Worm (Caenorhabditis elegans) whole organism, young adult: ENCODE data around the gene pkn-1.

ENCODE experiments used
- B0261.1 ChIP-seq: sonication (generic microtip); optimal IDR thresholded peaks from 2 replicates; lab custom pipeline; 2016; ENCODE audit warnings: mild to moderate bottlenecking, missing genetic modification characterization, moderate library complexity, missing compliant biosample characterization
- F57A8.1 ChIP-seq: fragments of 200-800 bp; sonication (Bioruptor generic); optimal IDR thresholded peaks from 2 replicates; lab custom pipeline; 2018; ENCODE audit warnings: mild to moderate bottlenecking, missing genetic modification characterization, moderate library complexity, missing compliant biosample characterization
- K11D2.4 ChIP-seq: fragments of 200-800 bp; sonication (Bioruptor generic); IDR thresholded peaks from 2 replicates; pipeline ENCODE4 v1.3.6; 2022; ENCODE audit warnings: missing genetic modification reagents, missing genetic modification characterization, missing compliant biosample characterization
- K12H6.12 ChIP-seq: fragments of 200-800 bp; sonication (Bioruptor generic); optimal IDR thresholded peaks from 2 replicates; lab custom pipeline; 2018; ENCODE audit warnings: mild to moderate bottlenecking, missing genetic modification characterization, missing compliant biosample characterization
- T07F8.4 ChIP-seq: sonication (generic microtip); optimal IDR thresholded peaks from 2 replicates; lab custom pipeline; 2016; ENCODE audit warnings: mild to moderate bottlenecking, missing genetic modification characterization, moderate library complexity, missing compliant biosample characterization
- Y53G8AR.9 ChIP-seq: fragments of 200-800 bp; sonication (Bioruptor generic); conservative IDR thresholded peaks from 2 replicates; pipeline ENCODE4 v1.3.6; 2022; ENCODE audit warnings: missing genetic modification reagents, missing genetic modification characterization, missing compliant biosample characterization
- Y56A3A.18 ChIP-seq: fragments of 200-800 bp; sonication (Bioruptor generic); IDR thresholded peaks from 2 replicates; pipeline ENCODE4 v1.3.6; 2022; ENCODE audit warnings: missing genetic modification reagents, missing genetic modification characterization, missing compliant biosample characterization
- akir-1 ChIP-seq: fragments of 200-800 bp; sonication (Bioruptor generic); optimal IDR thresholded peaks from 2 replicates; lab custom pipeline; 2018; ENCODE audit warnings: mild to moderate bottlenecking, missing genetic modification characterization, moderate library complexity, missing compliant biosample characterization
- ama-1 ChIP-seq, 3 experiments: fragments of 150-350 bp in 1 of 3; sonication (generic microtip) in 2 of 3; optimal IDR thresholded peaks; 2 replicates each; lab custom pipeline; 2014 to 2018; ENCODE audit warnings: missing biosample characterization in 2 of 3, missing genetic modification characterization in 2 of 3, missing genetic modification reagents in 2 of 3
- atf-7 ChIP-seq: sonication (generic microtip); optimal IDR thresholded peaks from 2 replicates; lab custom pipeline; 2017; ENCODE audit warnings: mild to moderate bottlenecking, missing genetic modification characterization, missing compliant biosample characterization
- athp-1 ChIP-seq: sonication (generic microtip); optimal IDR thresholded peaks from 2 replicates; lab custom pipeline; 2017; ENCODE audit warnings: mild to moderate bottlenecking, missing genetic modification characterization, missing compliant biosample characterization
- attf-3 ChIP-seq: fragments of 200-800 bp; sonication (Bioruptor generic); conservative IDR thresholded peaks from 2 replicates; pipeline ENCODE4 v1.3.6; 2022; ENCODE audit warnings: missing genetic modification reagents, missing genetic modification characterization, missing compliant biosample characterization
- attf-6 ChIP-seq: fragments of 200-800 bp; sonication (Bioruptor generic); IDR thresholded peaks from 2 replicates; pipeline ENCODE4 v1.3.6; 2022; ENCODE audit warnings: missing genetic modification reagents, missing genetic modification characterization, missing compliant biosample characterization
- cebp-1 ChIP-seq, 2 experiments: fragments of 200-800 bp in 1 of 2; sonication (Bioruptor generic) in 1 of 2; sonication (generic microtip) in 1 of 2; IDR thresholded peaks in 1 of 2; optimal IDR thresholded peaks in 1 of 2; 2 replicates each; pipeline versions ENCODE4 v1.3.6 to Lab custom; 2017 to 2022; ENCODE audit warnings: missing compliant biosample characterization in 2 of 2, missing genetic modification characterization in 2 of 2, mild to moderate bottlenecking in 1 of 2, missing genetic modification reagents in 1 of 2, moderate library complexity in 1 of 2
- cebp-2 ChIP-seq: fragments of 200-800 bp; sonication (Bioruptor generic); IDR thresholded peaks from 2 replicates; pipeline ENCODE4 v1.3.6; 2022; ENCODE audit warnings: missing genetic modification characterization, missing compliant biosample characterization
- egl-18 ChIP-seq: fragments of 200-800 bp; sonication (Bioruptor generic); IDR thresholded peaks from 2 replicates; pipeline ENCODE4 v1.3.6; 2022; ENCODE audit warnings: missing genetic modification reagents, missing genetic modification characterization, missing compliant biosample characterization
- hmg-1.2 ChIP-seq: fragments of 200-800 bp; sonication (Bioruptor generic); IDR thresholded peaks from 2 replicates; pipeline ENCODE4 v1.3.6; 2022; ENCODE audit warnings: missing genetic modification reagents, missing genetic modification characterization, missing compliant biosample characterization
- hmg-20 ChIP-seq: fragments of 200-800 bp; sonication (Bioruptor generic); IDR thresholded peaks from 2 replicates; pipeline ENCODE4 v1.3.6; 2022; ENCODE audit warnings: missing genetic modification reagents, missing genetic modification characterization, missing compliant biosample characterization
- lin-26 ChIP-seq: fragments of 200-800 bp; sonication (Bioruptor generic); IDR thresholded peaks from 2 replicates; pipeline ENCODE4 v1.3.6; 2022; ENCODE audit warnings: missing genetic modification reagents, missing genetic modification characterization, missing compliant biosample characterization
- lin-40 ChIP-seq: sonication (generic microtip); optimal IDR thresholded peaks from 2 replicates; lab custom pipeline; 2016; ENCODE audit warnings: missing genetic modification characterization, mild to moderate bottlenecking, missing compliant biosample characterization, missing genotype, missing genetic modification reagents
- lin-54 ChIP-seq: fragments of 200-800 bp; sonication (Bioruptor generic); optimal IDR thresholded peaks from 2 replicates; lab custom pipeline; 2018; ENCODE audit warnings: mild to moderate bottlenecking, missing genetic modification characterization, missing compliant biosample characterization
- lir-1 ChIP-seq: fragments of 200-800 bp; sonication (Bioruptor generic); conservative IDR thresholded peaks from 2 replicates; pipeline ENCODE4 v1.3.6; 2022; ENCODE audit warnings: missing genetic modification reagents, missing genetic modification characterization, missing compliant biosample characterization
- lsy-27 ChIP-seq: sonication (generic microtip); optimal IDR thresholded peaks from 2 replicates; lab custom pipeline; 2017; ENCODE audit warnings: missing genetic modification characterization, mild to moderate bottlenecking, missing compliant biosample characterization, antibody characterized with exemption, missing genotype, borderline replicate concordance; ENCODE audit not compliant: insufficient read depth
- madf-3 ChIP-seq: fragments of 200-800 bp; sonication (Bioruptor generic); IDR thresholded peaks from 2 replicates; pipeline ENCODE4 v1.3.6; 2022; ENCODE audit warnings: missing genetic modification reagents, missing genetic modification characterization, missing compliant biosample characterization
- madf-6 ChIP-seq: fragments of 200-800 bp; sonication (Bioruptor generic); IDR thresholded peaks from 2 replicates; pipeline ENCODE4 v1.3.6; 2022; ENCODE audit warnings: missing genetic modification reagents, missing genetic modification characterization, missing compliant biosample characterization
- madf-8 ChIP-seq: fragments of 200-800 bp; sonication (Bioruptor generic); conservative IDR thresholded peaks from 2 replicates; pipeline ENCODE4 v1.3.6; 2022; ENCODE audit warnings: missing genetic modification reagents, missing genetic modification characterization, missing compliant biosample characterization
- mel-28 ChIP-seq: sonication (generic microtip); optimal IDR thresholded peaks from 2 replicates; lab custom pipeline; 2016; ENCODE audit warnings: borderline replicate concordance, mild to moderate bottlenecking, missing genetic modification characterization, missing compliant biosample characterization
- mes-4 ChIP-seq: sonication (generic microtip); optimal IDR thresholded peaks from 2 replicates; lab custom pipeline; 2016; ENCODE audit warnings: missing genotype, missing genetic modification characterization, missing compliant biosample characterization
- nfyb-1 ChIP-seq: fragments of 200-800 bp; sonication (Bioruptor generic); IDR thresholded peaks from 2 replicates; pipeline ENCODE4 v1.3.6; 2022; ENCODE audit warnings: missing genetic modification reagents, missing genetic modification characterization, missing compliant biosample characterization
- nhr-90 ChIP-seq: sonication (generic microtip); optimal IDR thresholded peaks from 2 replicates; lab custom pipeline; 2016; ENCODE audit warnings: missing genotype, mild to moderate bottlenecking, missing genetic modification characterization, missing compliant biosample characterization
- pha-4 ChIP-seq: fragments of 150-350 bp; sonication (generic microtip); optimal IDR thresholded peaks from 2 replicates; lab custom pipeline; 2014; ENCODE audit warnings: missing biosample characterization, missing genetic modification reagents, missing genetic modification characterization
- sea-2 ChIP-seq: fragments of 200-800 bp; sonication (Bioruptor generic); IDR thresholded peaks from 2 replicates; pipeline ENCODE4 v1.3.6; 2022; ENCODE audit warnings: missing genetic modification characterization, missing compliant biosample characterization
- snpc-1.3 ChIP-seq: sonication (generic microtip); optimal IDR thresholded peaks from 2 replicates; lab custom pipeline; 2017; ENCODE audit warnings: missing genetic modification characterization, mild to moderate bottlenecking, missing compliant biosample characterization, antibody characterized with exemption, moderate library complexity, missing genotype, missing genetic modification reagents; ENCODE audit not compliant: insufficient read depth
- zfh-2 ChIP-seq: fragments of 200-800 bp; sonication (Bioruptor generic); conservative IDR thresholded peaks from 2 replicates; pipeline ENCODE4 v1.3.6; 2022; ENCODE audit warnings: missing genetic modification reagents, missing genetic modification characterization, missing compliant biosample characterization
- ztf-25 ChIP-seq: fragments of 200-800 bp; sonication (Bioruptor generic); IDR thresholded peaks from 2 replicates; pipeline ENCODE4 v1.3.6; 2022; ENCODE audit warnings: missing genetic modification reagents, missing genetic modification characterization, missing compliant biosample characterization
- ztf-26 ChIP-seq: sonication (generic microtip); optimal IDR thresholded peaks from 2 replicates; lab custom pipeline; 2017; ENCODE audit warnings: missing genetic modification characterization, missing compliant biosample characterization
- ztf-6 ChIP-seq: fragments of 200-800 bp; sonication (Bioruptor generic); IDR thresholded peaks from 2 replicates; pipeline ENCODE4 v1.3.6; 2022; ENCODE audit warnings: missing genetic modification reagents, missing genetic modification characterization, missing compliant biosample characterization

pkn-1 gene

ce11 chrX:10355650-10356049 is 41.4 kb upstream of the pkn-1 start, which contains the start of gene R07E3.7:
TSS of gene R07E3.7 (minus strand) at chrX:10355750.
- no peak for TF ChIP-seq ztf-6 (GFP tag; lab: Robert Waterston, UW)
- no peak for TF ChIP-seq cebp-1 (GFP tag; IDR thresholded peaks at IDR 0.05; lab: Robert Waterston, UW)
- no peak for TF ChIP-seq cebp-1 (tag; optimal IDR thresholded peaks at IDR 0.05; lab: Kevin White, UChicago)

ce11 chrX:10358083-10358482 is 39.0 kb upstream of the pkn-1 start, which contains the start of gene efhc-1:
TSS of gene efhc-1 (plus strand) at chrX:10358383.
- TF ChIP-seq akir-1 (GFP tag; lab: Kevin White, UChicago) (no peak), attf-6 (no peak)

ce11 chrX:10372556-10372955 is 24.5 kb upstream of the pkn-1 start, which contains the start of gene Y49A10A.2:
TSS of gene Y49A10A.2 (minus strand) at chrX:10372664.
- TF ChIP-seq nfyb-1 (0 out of 2 replicates have a peak, but pooled peaks have one; percentile 18), Y56A3A.18 (GFP tag; lab: Robert Waterston, UW) (no peak), mel-28 (tag; lab: Kevin White, UChicago) (no peak), cebp-1 (GFP tag; IDR thresholded peaks at IDR 0.05; lab: Robert Waterston, UW) (no peak), cebp-1 (tag; optimal IDR thresholded peaks at IDR 0.05; lab: Kevin White, UChicago) (peak; percentile 27), lin-54 (GFP tag; lab: Kevin White, UChicago) (no peak), lin-40 (tag; lab: Kevin White, UChicago) (no peak), hmg-20 (no peak), attf-3 (GFP tag; lab: Robert Waterston, UW) (no peak), sea-2 (GFP tag; lab: Robert Waterston, UW) (no peak), ztf-25 (GFP tag; lab: Robert Waterston, UW) (no peak), K12H6.12 (peak; percentile 5), snpc-1.3 (tag; lab: Kevin White, UChicago) (no peak), zfh-2 (peak; percentile 41; the same call in 1 of the 2 replicates), hmg-1.2 (GFP tag; lab: Robert Waterston, UW) (peak; percentile 78)
- TF ChIP-seq, all 124 proteins: peak for 5

- TF ChIP-seq lsy-27 (tag; lab: Kevin White, UChicago) (no peak), madf-3 (GFP tag; lab: Robert Waterston, UW) (0 out of 2 replicates have a peak, but pooled peaks have one; percentile 58), zfh-2 (peak; percentile 77)
Measured at ce11 chrX:10373581-10373980, 23.5 kb upstream of the pkn-1 start.

ce11 chrX:10376989-10377388 is 20.1 kb upstream of the pkn-1 start:
- TF ChIP-seq nhr-90 (tag; lab: Kevin White, UChicago) (no peak), egl-18 (GFP tag; lab: Robert Waterston, UW) (no peak), pha-4 (tag; lab: Kevin White, UChicago) (no peak), athp-1 (tag; lab: Kevin White, UChicago) (no peak), F57A8.1 (GFP tag; lab: Kevin White, UChicago) (no peak), K11D2.4 (GFP tag; lab: Robert Waterston, UW) (no peak), Y53G8AR.9 (GFP tag; lab: Robert Waterston, UW) (no peak), snpc-1.3 (tag; lab: Kevin White, UChicago) (no peak), B0261.1 (tag; lab: Kevin White, UChicago) (no peak), madf-8 (GFP tag; lab: Robert Waterston, UW) (no peak), ztf-26 (tag; lab: Kevin White, UChicago) (no peak), lir-1 (GFP tag; lab: Robert Waterston, UW) (no peak), Y56A3A.18 (GFP tag; lab: Robert Waterston, UW) (no peak), cebp-2 (no peak), madf-6 (GFP tag; lab: Robert Waterston, UW) (no peak), ama-1 (optimal IDR thresholded peaks at IDR 0.05; lab: Kevin White, UChicago) (no peak), ama-1 (GFP tag; optimal IDR thresholded peaks at IDR 0.05; lab: Kevin White, UChicago) (no peak), mes-4 (tag; lab: Kevin White, UChicago) (no peak), atf-7 (no peak), T07F8.4 (no peak), lin-26 (GFP tag; lab: Robert Waterston, UW) (no peak)
